Fruit fly (Drosophila melanogaster) whole organism, wandering third instar larva: ENCODE measurements around the gene Mpc1.

Experiments
- Abd-B ChIP-seq: fragments of >200 bp; optimal IDR thresholded peaks from 2 replicates; lab custom pipeline; 2017; ENCODE audit warnings: missing biosample characterization, missing genetic modification characterization
- CG32264 ChIP-seq: fragments of 200-800 bp; sonication (Bioruptor generic); optimal IDR thresholded peaks from 2 replicates; lab custom pipeline; 2016; ENCODE audit warnings: missing biosample characterization, missing genetic modification characterization
- CG9705 ChIP-seq: fragments of 200-800 bp; sonication (Bioruptor generic); optimal IDR thresholded peaks from 2 replicates; lab custom pipeline; 2018; ENCODE audit warnings: missing biosample characterization, mild to moderate bottlenecking, missing genetic modification characterization
- CrebA ChIP-seq: fragments of 200-800 bp; sonication (Bioruptor generic); optimal IDR thresholded peaks from 2 replicates; lab custom pipeline; 2016; ENCODE audit warnings: missing biosample characterization, mild to moderate bottlenecking, missing genetic modification characterization, borderline replicate concordance
- Dif ChIP-seq: fragments of 200-275, 200-300 bp; sonication (Bioruptor generic); optimal IDR thresholded peaks from 2 replicates; lab custom pipeline; 2018; ENCODE audit warnings: missing biosample characterization, missing genetic modification characterization; ENCODE audit not compliant: partially characterized antibody
- GATAd ChIP-seq: sonication (Bioruptor generic); optimal IDR thresholded peaks from 2 replicates; lab custom pipeline; 2016; ENCODE audit warnings: missing biosample characterization, missing genetic modification characterization
- HLH106 ChIP-seq: fragments of 200-800 bp; optimal IDR thresholded peaks from 3 replicates; lab custom pipeline; 2019; ENCODE audit warnings: missing biosample characterization, mild to moderate bottlenecking, missing genetic modification characterization, moderate library complexity
- Hnf4 ChIP-seq: fragments of 200-800 bp; sonication (Bioruptor generic); optimal IDR thresholded peaks from 2 replicates; lab custom pipeline; 2016; ENCODE audit warnings: missing biosample characterization, mild to moderate bottlenecking, missing genetic modification characterization
- Hr78 ChIP-seq: fragments of >200 bp; optimal IDR thresholded peaks from 2 replicates; lab custom pipeline; 2017; ENCODE audit warnings: missing biosample characterization, missing genetic modification characterization
- Hr83 ChIP-seq: fragments of 200-300 bp; sonication (Bioruptor generic); optimal IDR thresholded peaks from 2 replicates; lab custom pipeline; 2016; ENCODE audit warnings: missing biosample characterization, mild to moderate bottlenecking, missing genetic modification characterization, moderate library complexity; ENCODE audit not compliant: poor library complexity, severe bottlenecking
- Jra ChIP-seq: sonication (Bioruptor generic); optimal IDR thresholded peaks from 2 replicates; lab custom pipeline; 2016; ENCODE audit warnings: missing biosample characterization, missing genetic modification characterization
- Mio ChIP-seq: sonication (Bioruptor generic); optimal IDR thresholded peaks from 2 replicates; lab custom pipeline; 2016; ENCODE audit warnings: missing biosample characterization, missing genetic modification characterization
- Myc ChIP-seq: fragments of >200 bp; optimal IDR thresholded peaks from 2 replicates; lab custom pipeline; 2017
- N ChIP-seq: fragments of >200 bp; optimal IDR thresholded peaks from 2 replicates; lab custom pipeline; 2018; ENCODE audit warnings: missing biosample characterization, missing external identifiers, missing genetic modification characterization
- OdsH ChIP-seq: fragments of 200-800 bp; sonication (Bioruptor generic); optimal IDR thresholded peaks from 2 replicates; lab custom pipeline; 2016; ENCODE audit warnings: missing biosample characterization, mild to moderate bottlenecking, missing genetic modification characterization
- Rel ChIP-seq, 2 experiments: fragments of 200-800 bp; sonication (Bioruptor generic) in 1 of 2; optimal IDR thresholded peaks; 2 replicates in 1 of 2; 3 replicates in 1 of 2; lab custom pipeline; 2016 to 2019; ENCODE audit warnings: mild to moderate bottlenecking in 2 of 2, missing biosample characterization in 2 of 2, missing genetic modification characterization in 2 of 2, moderate library complexity in 1 of 2
- Sp1 ChIP-seq: fragments of 200-800 bp; sonication (Bioruptor generic); optimal IDR thresholded peaks from 3 replicates; lab custom pipeline; 2019; ENCODE audit warnings: missing biosample characterization, mild to moderate bottlenecking, missing genetic modification characterization, moderate library complexity
- Vsx2 ChIP-seq: fragments of 200-300, 225-300 bp; sonication (Bioruptor generic); optimal IDR thresholded peaks from 2 replicates; lab custom pipeline; 2018; ENCODE audit warnings: missing biosample characterization, missing genetic modification characterization; ENCODE audit not compliant: partially characterized antibody
- br ChIP-seq: fragments of 200-800 bp; sonication (Bioruptor generic); optimal IDR thresholded peaks from 2 replicates; lab custom pipeline; 2016; ENCODE audit warnings: missing biosample characterization, missing genetic modification characterization
- brk ChIP-seq: fragments of 200-800 bp; sonication (Bioruptor generic); optimal IDR thresholded peaks from 2 replicates; lab custom pipeline; 2016; ENCODE audit warnings: missing biosample characterization, mild to moderate bottlenecking, missing genetic modification characterization
- dl ChIP-seq, 2 experiments: fragments of 175-275, 200-275 bp in 1 of 2; fragments of 200-275 bp in 1 of 2; sonication (Bioruptor generic); optimal IDR thresholded peaks; lab custom pipeline; 2018; ENCODE audit warnings: mild to moderate bottlenecking in 2 of 2, missing biosample characterization in 2 of 2, missing genetic modification characterization in 2 of 2, moderate library complexity in 2 of 2; ENCODE audit not compliant: partially characterized antibody in 2 of 2, insufficient read depth in 1 of 2
- dmrt93B ChIP-seq: fragments of 200-800 bp; sonication (Bioruptor generic); optimal IDR thresholded peaks from 2 replicates; lab custom pipeline; 2018; ENCODE audit warnings: missing biosample characterization, mild to moderate bottlenecking, missing genetic modification characterization
- dsf ChIP-seq: sonication (Bioruptor generic); optimal IDR thresholded peaks from 2 replicates; lab custom pipeline; 2016; ENCODE audit warnings: missing biosample characterization, missing genetic modification characterization, borderline replicate concordance
- ey ChIP-seq: fragments of 200-800 bp; sonication (Bioruptor generic); optimal IDR thresholded peaks from 2 replicates; lab custom pipeline; 2016; ENCODE audit warnings: missing biosample characterization, missing genetic modification characterization
- foxo ChIP-seq, 2 experiments: fragments of 200-800 bp; sonication (Bioruptor generic); optimal IDR thresholded peaks; 2 replicates in 1 of 2; 3 replicates in 1 of 2; lab custom pipeline; 2016 to 2017; ENCODE audit warnings: missing biosample characterization in 2 of 2, missing genetic modification characterization in 2 of 2
- fru ChIP-seq: fragments of 200-800 bp; sonication (Bioruptor generic); optimal IDR thresholded peaks from 3 replicates; lab custom pipeline; 2016; ENCODE audit warnings: missing biosample characterization, mild to moderate bottlenecking, missing genetic modification characterization
- h ChIP-seq: fragments of 200-800 bp; sonication (Bioruptor generic); optimal IDR thresholded peaks from 3 replicates; lab custom pipeline; 2016; ENCODE audit warnings: missing biosample characterization, mild to moderate bottlenecking, missing genetic modification characterization
- jim ChIP-seq: fragments of 175-275, 200-325 bp; sonication (Bioruptor generic); optimal IDR thresholded peaks from 2 replicates; lab custom pipeline; 2016; ENCODE audit warnings: missing biosample characterization, mild to moderate bottlenecking, missing genetic modification characterization
- lola ChIP-seq: fragments of >200 bp; optimal IDR thresholded peaks from 2 replicates; lab custom pipeline; 2017; ENCODE audit warnings: missing biosample characterization, missing genetic modification characterization
- psq ChIP-seq: fragments of 200-800 bp; sonication (Bioruptor generic); optimal IDR thresholded peaks from 3 replicates; lab custom pipeline; 2017; ENCODE audit warnings: missing biosample characterization, mild to moderate bottlenecking, missing genetic modification characterization, moderate library complexity
- rgr ChIP-seq: fragments of 200-800 bp; sonication (Bioruptor generic); optimal IDR thresholded peaks from 3 replicates; lab custom pipeline; 2016; ENCODE audit warnings: missing biosample characterization, mild to moderate bottlenecking, missing genetic modification characterization
- sage ChIP-seq: fragments of 200-800 bp; sonication (Bioruptor generic); optimal IDR thresholded peaks from 2 replicates; lab custom pipeline; 2016; ENCODE audit warnings: missing biosample characterization, mild to moderate bottlenecking, missing genetic modification characterization
- sv ChIP-seq: fragments of 200-800 bp; sonication (Bioruptor generic); optimal IDR thresholded peaks from 3 replicates; lab custom pipeline; 2016; ENCODE audit warnings: missing biosample characterization, missing genetic modification characterization
- tai ChIP-seq: sonication (Bioruptor generic); optimal IDR thresholded peaks from 2 replicates; lab custom pipeline; 2016; ENCODE audit warnings: missing biosample characterization, missing genetic modification characterization
- usp ChIP-seq: fragments of >200 bp; optimal IDR thresholded peaks from 2 replicates; lab custom pipeline; 2017; ENCODE audit warnings: missing biosample characterization, missing genetic modification characterization

The Mpc1 gene

DNA sequence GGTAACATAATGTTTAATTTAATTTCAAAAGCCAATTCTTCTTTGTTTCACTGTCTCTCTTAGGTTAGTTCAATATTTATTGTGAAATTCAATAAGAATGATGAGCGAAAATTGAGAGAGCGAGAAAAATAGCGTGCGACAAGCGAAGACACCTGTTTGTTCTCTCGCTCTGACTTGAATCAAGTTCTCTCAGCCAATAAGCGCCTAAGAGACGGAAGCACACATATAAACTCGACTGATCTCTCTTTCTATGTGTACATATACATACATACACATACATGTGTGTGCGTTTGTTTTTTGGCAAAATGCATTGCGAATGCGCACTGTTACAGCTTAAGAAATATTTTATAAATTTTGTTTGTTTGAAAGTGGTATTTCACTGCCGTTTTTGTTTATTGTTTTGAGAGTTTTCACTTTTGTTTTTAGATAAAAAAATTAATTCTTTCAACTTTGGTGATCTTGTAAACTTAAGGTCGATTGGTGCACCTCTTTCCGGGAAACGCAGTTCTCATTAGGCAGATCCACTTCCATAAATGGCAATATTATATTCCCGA, 5.2 kb downstream of the Mpc1 start (continued):
- TF ChIP-seq ey (GFP tag; lab: Kevin White, UChicago) (no peak), h (peak; percentile 33), Sp1 (GFP tag; lab: Kevin White, UChicago) (no peak), Mio (no peak), Hr83 (GFP tag; lab: Kevin White, UChicago) (peak; percentile 89), N (GFP tag; lab: Kevin White, UChicago) (no peak), GATAd (no peak), brk (GFP tag; lab: Kevin White, UChicago) (peak; percentile 66), rgr (GFP tag; lab: Kevin White, UChicago) (peak; percentile 54), dsf (GFP tag; lab: Kevin White, UChicago) (no peak)

DNA sequence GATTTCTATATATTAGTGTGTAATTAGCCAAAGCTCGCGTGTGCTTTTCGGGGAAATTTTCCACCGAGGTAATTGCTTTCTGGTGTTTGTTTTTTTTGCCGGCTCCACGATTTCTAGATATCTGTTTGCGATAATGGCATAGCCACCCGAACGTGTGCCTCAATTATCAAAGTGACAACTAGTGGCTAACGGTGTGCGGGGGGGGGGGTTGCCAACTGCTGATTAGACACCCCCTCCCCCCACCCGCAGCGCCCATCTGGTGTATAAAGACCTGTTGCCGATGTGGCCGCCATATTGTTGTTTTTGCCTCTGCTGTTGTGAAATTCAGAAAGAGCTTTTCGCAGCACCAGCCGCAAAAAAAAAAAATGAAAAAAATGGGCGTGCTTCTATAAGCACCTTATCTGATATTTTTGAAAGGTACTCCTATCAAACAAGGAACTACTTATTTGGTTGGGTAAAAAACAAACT, 9.6 kb downstream of the Mpc1 start:
- TF ChIP-seq Sp1 (GFP tag; lab: Kevin White, UChicago) (peak; percentile 12), jim (no peak), CrebA (GFP tag; lab: Kevin White, UChicago) (peak; percentile 55), Mio (no peak), fru (GFP tag; lab: Kevin White, UChicago) (no peak), Jra (GFP tag; lab: Kevin White, UChicago) (peak; percentile 21), Vsx2 (peak; percentile 35), h (peak; percentile 97), rgr (GFP tag; lab: Kevin White, UChicago) (no peak), dsf (GFP tag; lab: Kevin White, UChicago) (no peak), dmrt93B (GFP tag; lab: Kevin White, UChicago) (no peak), HLH106 (tag; lab: Kevin White, UChicago) (no peak), foxo (GFP tag; optimal IDR thresholded peaks at IDR 0.05; lab: Kevin White, UChicago) (no peak), Rel (GFP tag; optimal IDR thresholded peaks at IDR 0.05; lab: Kevin White, UChicago) (no peak), Rel (tag; optimal IDR thresholded peaks at IDR 0.05; lab: Kevin White, UChicago) (peak; percentile 99), br (peak; percentile 24), dl (GFP tag; optimal IDR thresholded peaks at IDR 0.05; lab: Kevin White, UChicago; ENCODE audit: insufficient read depth in 1 of 2, partially characterized antibody in 2 of 2) (peak in 1 of 2 experiments; percentile 38), brk (GFP tag; lab: Kevin White, UChicago) (peak; percentile 28), psq (no peak)

DNA sequence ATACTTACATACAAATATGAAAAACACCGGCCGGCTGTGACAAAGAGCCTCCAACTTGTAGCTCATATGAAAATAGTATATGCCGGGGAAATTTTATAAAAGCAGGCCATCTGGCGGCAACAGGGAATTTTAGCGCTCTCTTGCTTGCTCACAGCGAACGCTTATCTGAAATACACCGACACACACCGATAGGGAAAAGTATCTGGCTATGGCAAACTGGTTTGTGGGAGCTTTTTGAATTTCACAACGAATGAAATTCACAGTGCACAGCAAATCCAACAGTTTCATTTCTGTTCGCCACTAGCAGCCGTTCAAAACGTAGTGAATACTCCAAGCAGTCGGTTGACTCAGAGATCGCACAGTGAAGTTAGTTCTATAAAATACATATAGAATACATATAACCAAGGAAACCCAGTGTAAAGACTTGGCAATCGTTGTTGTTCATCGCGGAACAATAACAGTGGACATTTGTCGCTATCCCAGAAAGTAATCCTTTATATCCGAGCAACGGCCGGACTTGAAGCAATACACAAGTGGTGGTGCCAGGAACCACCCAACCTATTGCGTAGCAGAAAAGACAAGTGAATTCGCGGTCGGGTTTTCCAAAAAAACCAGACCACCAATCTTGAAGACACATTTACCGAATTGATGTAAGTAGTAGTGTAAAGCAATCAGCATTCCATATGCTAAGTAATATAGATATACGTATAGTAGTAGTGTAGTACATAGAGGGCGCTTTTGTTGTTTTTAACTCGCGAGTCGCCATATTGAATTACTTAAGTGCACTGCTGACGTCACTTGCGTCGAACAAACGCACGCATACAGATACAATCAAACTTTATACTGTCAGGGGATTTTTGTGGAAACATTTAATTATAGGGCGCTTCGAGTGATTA, 10.2 kb downstream of the Mpc1 start:
- TF ChIP-seq sage (GFP tag; lab: Kevin White, UChicago) (peak; percentile 43), CG32264 (GFP tag; lab: Kevin White, UChicago) (peak; percentile 53), usp (no peak), fru (GFP tag; lab: Kevin White, UChicago) (peak; percentile 70), ey (GFP tag; lab: Kevin White, UChicago) (no peak), psq (peak; percentile 25), Sp1 (GFP tag; lab: Kevin White, UChicago) (peak; percentile 69), brk (GFP tag; lab: Kevin White, UChicago) (peak; percentile 79), Mio (peak; percentile 8), Hr83 (GFP tag; lab: Kevin White, UChicago) (peak; percentile 81), Dif (GFP tag; lab: Kevin White, UChicago) (peak; percentile 81), jim (peak; percentile 43), CrebA (GFP tag; lab: Kevin White, UChicago) (peak; percentile 87), sv (peak; percentile 25), h (peak; percentile 78), Abd-B (GFP tag; lab: Kevin White, UChicago) (no peak), Myc (lab: Kevin White, UChicago) (no peak), Jra (GFP tag; lab: Kevin White, UChicago) (peak; percentile 84), Rel (GFP tag; optimal IDR thresholded peaks at IDR 0.05; lab: Kevin White, UChicago) (no peak), Rel (tag; optimal IDR thresholded peaks at IDR 0.05; lab: Kevin White, UChicago) (peak; percentile 91), N (GFP tag; lab: Kevin White, UChicago) (no peak), dsf (GFP tag; lab: Kevin White, UChicago) (no peak), tai (GFP tag; lab: Kevin White, UChicago) (no peak), OdsH (GFP tag; lab: Kevin White, UChicago) (peak; percentile 48), Hr78 (GFP tag; lab: Kevin White, UChicago) (no peak), foxo (GFP tag; optimal IDR thresholded peaks at IDR 0.05; lab: Kevin White, UChicago) (peak; percentile 23 to 43), Vsx2 (peak; percentile 86), rgr (GFP tag; lab: Kevin White, UChicago) (peak; percentile 85), dl (GFP tag; optimal IDR thresholded peaks at IDR 0.05; lab: Kevin White, UChicago; ENCODE audit: insufficient read depth in 1 of 2, partially characterized antibody in 2 of 2) (peak; percentile 56 to 61), GATAd (no peak), CG9705 (GFP tag; lab: Kevin White, UChicago) (no peak), HLH106 (tag; lab: Kevin White, UChicago) (peak; percentile 20), br (peak; percentile 60), lola (GFP tag; lab: Kevin White, UChicago) (no peak), Hnf4 (GFP tag; lab: Kevin White, UChicago) (peak; percentile 65)
